Fruit fly (Drosophila melanogaster) whole organism, embryonic: ENCODE data around the gene CG9706.

ENCODE experiments used
- Adf1 ChIP-seq: fragments of 200-800 bp; sonication (Bioruptor generic); IDR thresholded peaks from 2 replicates; pipeline ENCODE4 v1.3.6; 2022; ENCODE audit warnings: missing biosample characterization, missing genetic modification characterization
- Asciz ChIP-seq: fragments of 200-800 bp; sonication (Bioruptor generic); optimal IDR thresholded peaks from 2 replicates; lab custom pipeline; 2017; ENCODE audit warnings: missing biosample characterization, mild to moderate bottlenecking, missing genetic modification characterization, missing genetic modification reagents
- Atf6 ChIP-seq: fragments of 200-800 bp; sonication (Bioruptor generic); IDR thresholded peaks from 2 replicates; pipeline ENCODE4 v1.3.6; 2022; ENCODE audit warnings: missing biosample characterization, missing genetic modification characterization
- B-H1 ChIP-seq: fragments of 200-800 bp; sonication (Bioruptor generic); IDR thresholded peaks from 3 replicates; pipeline ENCODE4 v1.3.6; 2022; ENCODE audit warnings: missing biosample characterization, missing genetic modification characterization
- Bdp1 ChIP-seq: fragments of 200-800 bp; sonication (Bioruptor generic); optimal IDR thresholded peaks from 3 replicates; lab custom pipeline; 2016; ENCODE audit warnings: missing biosample characterization, missing genetic modification characterization
- Bteb2 ChIP-seq: fragments of 200-800 bp; sonication (Bioruptor generic); optimal IDR thresholded peaks from 2 replicates; lab custom pipeline; 2016; ENCODE audit warnings: missing biosample characterization, missing genetic modification characterization
- CG10979 ChIP-seq: fragments of 200-800 bp; sonication (Bioruptor generic); optimal IDR thresholded peaks from 2 replicates; lab custom pipeline; 2018; ENCODE audit warnings: missing biosample characterization, mild to moderate bottlenecking, missing genetic modification characterization, moderate library complexity
- CG11504 ChIP-seq: fragments of 200-800 bp; sonication (Bioruptor generic); optimal IDR thresholded peaks from 3 replicates; lab custom pipeline; 2019; ENCODE audit warnings: missing biosample characterization, mild to moderate bottlenecking, missing genetic modification characterization, moderate library complexity
- CG11696 ChIP-seq: fragments of 200-800 bp; sonication (Bioruptor generic); IDR thresholded peaks from 2 replicates; pipeline ENCODE4 v1.3.6; 2022; ENCODE audit warnings: missing biosample characterization, missing genetic modification characterization
- CG12769 ChIP-seq: fragments of 200-800 bp; sonication (Bioruptor generic); optimal IDR thresholded peaks from 2 replicates; lab custom pipeline; 2019; ENCODE audit warnings: missing biosample characterization, mild to moderate bottlenecking, missing genetic modification characterization, moderate library complexity
- CG13894 ChIP-seq: fragments of 200-800 bp; sonication (Bioruptor generic); optimal IDR thresholded peaks from 3 replicates; lab custom pipeline; 2018; ENCODE audit warnings: missing biosample characterization, mild to moderate bottlenecking, missing genetic modification characterization, moderate library complexity
- CG14710 ChIP-seq: fragments of 200-800 bp; sonication (Bioruptor generic); optimal IDR thresholded peaks from 3 replicates; lab custom pipeline; 2019; ENCODE audit warnings: missing biosample characterization, mild to moderate bottlenecking, missing genetic modification characterization, moderate library complexity
- CG16815 ChIP-seq: fragments of 200-800 bp; sonication (Bioruptor generic); optimal IDR thresholded peaks from 3 replicates; lab custom pipeline; 2017; ENCODE audit warnings: missing biosample characterization, mild to moderate bottlenecking, missing genetic modification characterization
- CG17361 ChIP-seq: fragments of 200-800 bp; sonication (Bioruptor generic); IDR thresholded peaks from 3 replicates; pipeline ENCODE4 v1.3.6; 2022; ENCODE audit warnings: missing biosample characterization, missing genetic modification characterization
- CG17829 ChIP-seq: fragments of 200-800 bp; optimal IDR thresholded peaks from 2 replicates; lab custom pipeline; 2019; ENCODE audit warnings: missing biosample characterization, mild to moderate bottlenecking, missing genetic modification characterization, moderate library complexity
- CG1792 ChIP-seq: fragments of 200-800 bp; sonication (Bioruptor generic); optimal IDR thresholded peaks from 2 replicates; lab custom pipeline; 2016; ENCODE audit warnings: missing biosample characterization, missing genetic modification characterization
- CG18262 ChIP-seq: fragments of 200-800 bp; optimal IDR thresholded peaks from 3 replicates; lab custom pipeline; 2019; ENCODE audit warnings: missing biosample characterization, mild to moderate bottlenecking, missing genetic modification characterization, moderate library complexity
- CG30020 ChIP-seq: fragments of 200-800 bp; optimal IDR thresholded peaks from 2 replicates; lab custom pipeline; 2019; ENCODE audit warnings: missing biosample characterization, mild to moderate bottlenecking, missing genetic modification characterization, moderate library complexity
- CG31441 ChIP-seq: fragments of 200-800 bp; sonication (Bioruptor generic); IDR thresholded peaks from 2 replicates; pipeline ENCODE4 v1.3.6; 2022; ENCODE audit warnings: missing biosample characterization, missing genetic modification characterization
- CG32767 ChIP-seq: fragments of 200-800 bp; sonication (Bioruptor generic); IDR thresholded peaks from 2 replicates; pipeline ENCODE4 v1.3.6; 2022; ENCODE audit warnings: missing biosample characterization, missing genetic modification characterization
- CG3995 ChIP-seq: fragments of 200-800 bp; sonication (Bioruptor generic); optimal IDR thresholded peaks from 3 replicates; lab custom pipeline; 2016; ENCODE audit warnings: missing biosample characterization, missing genetic modification characterization
- CG4360 ChIP-seq: fragments of 200-800 bp; sonication (Bioruptor generic); IDR thresholded peaks from 2 replicates; pipeline ENCODE4 v1.3.6; 2022; ENCODE audit warnings: missing biosample characterization, missing genetic modification characterization
- CG6654 ChIP-seq: fragments of 200-800 bp; sonication (Bioruptor generic); optimal IDR thresholded peaks from 2 replicates; lab custom pipeline; 2017; ENCODE audit warnings: missing biosample characterization, mild to moderate bottlenecking, missing genetic modification characterization
- CG8478 ChIP-seq: fragments of >200 bp; optimal IDR thresholded peaks from 2 replicates; lab custom pipeline; 2018
- CG8944 ChIP-seq: fragments of 200-800 bp; sonication (Bioruptor generic); optimal IDR thresholded peaks from 3 replicates; lab custom pipeline; 2016; ENCODE audit warnings: missing biosample characterization, missing genetic modification characterization
- CG9215 ChIP-seq: fragments of 200-800 bp; sonication (Bioruptor generic); IDR thresholded peaks from 2 replicates; pipeline ENCODE4 v1.3.6; 2022; ENCODE audit warnings: missing biosample characterization, missing genetic modification characterization
- CG9609 ChIP-seq: fragments of 200-800 bp; sonication (Bioruptor generic); optimal IDR thresholded peaks from 3 replicates; lab custom pipeline; 2016; ENCODE audit warnings: missing biosample characterization, missing genetic modification characterization
- CHES-1-like ChIP-seq: fragments of 200-800 bp; sonication (Bioruptor generic); optimal IDR thresholded peaks from 2 replicates; lab custom pipeline; 2016; ENCODE audit warnings: missing biosample characterization, missing genetic modification characterization
- Ets97D ChIP-seq: fragments of 200-800 bp; sonication (Bioruptor generic); optimal IDR thresholded peaks from 3 replicates; lab custom pipeline; 2016; ENCODE audit warnings: missing biosample characterization, missing genetic modification characterization
- Fer2 ChIP-seq: fragments of 200-800 bp; sonication (Bioruptor generic); optimal IDR thresholded peaks from 2 replicates; lab custom pipeline; 2018; ENCODE audit warnings: missing biosample characterization, mild to moderate bottlenecking, missing genetic modification characterization, moderate library complexity
- Gsc ChIP-seq: fragments of 200-800 bp; sonication (Bioruptor generic); IDR thresholded peaks from 2 replicates; pipeline ENCODE4 v1.3.6; 2022; ENCODE audit warnings: missing biosample characterization, missing genetic modification characterization
- NFAT ChIP-seq: fragments of 200-800 bp; sonication (Bioruptor generic); IDR thresholded peaks from 2 replicates; pipeline ENCODE4 v1.3.6; 2022; ENCODE audit warnings: missing biosample characterization, missing genetic modification characterization
- Opbp ChIP-seq: fragments of 200-800 bp; sonication (Bioruptor generic); IDR thresholded peaks from 3 replicates; pipeline ENCODE4 v1.3.6; 2022; ENCODE audit warnings: missing biosample characterization, missing genetic modification characterization; ENCODE audit not compliant: partially characterized antibody
- Sry-β ChIP-seq: fragments of 200-800 bp; sonication (Bioruptor generic); optimal IDR thresholded peaks from 2 replicates; lab custom pipeline; 2018; ENCODE audit warnings: missing biosample characterization, mild to moderate bottlenecking, missing genetic modification characterization, moderate library complexity
- btn ChIP-seq: fragments of 200-800 bp; sonication (Bioruptor generic); optimal IDR thresholded peaks from 2 replicates; lab custom pipeline; 2016; ENCODE audit warnings: missing biosample characterization, missing genetic modification characterization
- cad ChIP-seq: fragments of >200 bp; optimal IDR thresholded peaks from 2 replicates; lab custom pipeline; 2017; ENCODE audit warnings: missing biosample characterization, missing genetic modification characterization
- caup ChIP-seq: fragments of 200-800 bp; sonication (Bioruptor generic); optimal IDR thresholded peaks from 3 replicates; lab custom pipeline; 2017; ENCODE audit warnings: missing biosample characterization, mild to moderate bottlenecking, missing genetic modification characterization, moderate library complexity; ENCODE audit not compliant: severe bottlenecking
- ci ChIP-seq: fragments of 200-800 bp; sonication (Bioruptor generic); IDR thresholded peaks from 3 replicates; pipeline ENCODE4 v1.3.6; 2022; ENCODE audit warnings: missing biosample characterization, missing genetic modification characterization
- croc ChIP-seq: fragments of 200-800 bp; sonication (Bioruptor generic); conservative IDR thresholded peaks from 3 replicates; pipeline ENCODE4 v1.3.6; 2022; ENCODE audit warnings: missing biosample characterization, missing genetic modification characterization
- dimm ChIP-seq: fragments of 200-800 bp; sonication (Bioruptor generic); IDR thresholded peaks from 2 replicates; pipeline ENCODE4 v1.3.6; 2022; ENCODE audit warnings: missing biosample characterization, missing genetic modification characterization
- eve ChIP-seq, 2 experiments: fragments of >200 bp; optimal IDR thresholded peaks; 2 replicates each; lab custom pipeline; 2017; ENCODE audit warnings: missing biosample characterization in 2 of 2, missing genetic modification characterization in 2 of 2
- ewg ChIP-seq: fragments of 200-800 bp; sonication (Bioruptor generic); optimal IDR thresholded peaks from 3 replicates; lab custom pipeline; 2017; ENCODE audit warnings: mild to moderate bottlenecking, missing biosample characterization, missing genetic modification reagents, missing genetic modification characterization
- fd3F ChIP-seq: fragments of 200-800 bp; sonication (Bioruptor generic); optimal IDR thresholded peaks from 2 replicates; lab custom pipeline; 2018; ENCODE audit warnings: missing biosample characterization, mild to moderate bottlenecking, missing genetic modification characterization, moderate library complexity
- lmd ChIP-seq: fragments of 200-800 bp; sonication (Bioruptor generic); IDR thresholded peaks from 2 replicates; pipeline ENCODE4 v1.3.6; 2022; ENCODE audit warnings: missing biosample characterization, missing genetic modification characterization
- onecut ChIP-seq: fragments of 200-800 bp; sonication (Bioruptor generic); IDR thresholded peaks from 2 replicates; pipeline ENCODE4 v1.3.6; 2022; ENCODE audit warnings: missing biosample characterization, missing genetic modification characterization
- phol ChIP-seq: fragments of 200-800 bp; sonication (Bioruptor generic); optimal IDR thresholded peaks from 3 replicates; lab custom pipeline; 2018; ENCODE audit warnings: missing biosample characterization, mild to moderate bottlenecking, missing genetic modification characterization, moderate library complexity
- psq ChIP-seq: fragments of 200-800 bp; sonication (Bioruptor generic); optimal IDR thresholded peaks from 2 replicates; lab custom pipeline; 2017; ENCODE audit warnings: missing biosample characterization, missing genetic modification characterization
- sens ChIP-seq: fragments of 200-800 bp; sonication (Bioruptor generic); peaks from one replicate; lab custom pipeline; 2016; ENCODE audit warnings: missing biosample characterization, missing genetic modification characterization
- sens-2 ChIP-seq: fragments of 200-800 bp; sonication (Bioruptor generic); IDR thresholded peaks from 2 replicates; pipeline ENCODE4 v1.3.6; 2022; ENCODE audit warnings: missing biosample characterization, missing genetic modification characterization
- slou ChIP-seq: fragments of 200-800 bp; sonication (Bioruptor generic); optimal IDR thresholded peaks from 3 replicates; lab custom pipeline; 2016; ENCODE audit warnings: missing biosample characterization, missing genetic modification characterization
- so ChIP-seq: fragments of 200-800 bp; sonication (Bioruptor generic); IDR thresholded peaks from 3 replicates; pipeline ENCODE4 v1.3.6; 2022; ENCODE audit warnings: missing biosample characterization, missing genetic modification characterization
- unpg ChIP-seq: fragments of 200-800 bp; sonication (Bioruptor generic); optimal IDR thresholded peaks from 3 replicates; lab custom pipeline; 2018; ENCODE audit warnings: missing biosample characterization, mild to moderate bottlenecking, missing genetic modification characterization, moderate library complexity
- yki ChIP-seq: fragments of >200 bp; optimal IDR thresholded peaks from 3 replicates; lab custom pipeline; 2018
- zf30C ChIP-seq: fragments of 200-800 bp; sonication (Bioruptor generic); optimal IDR thresholded peaks from 3 replicates; lab custom pipeline; 2018; ENCODE audit warnings: missing biosample characterization, mild to moderate bottlenecking, missing genetic modification characterization

Gene CG9706

dm6 chr3L:16748343-16748742, 34.5 kb upstream of the CG9706 start (continued):
- no peak for TF ChIP-seq NFAT (GFP tag; lab: Robert Waterston, UW)
- no peak for TF ChIP-seq CG32767 (GFP tag; lab: Robert Waterston, UW)
- no peak for TF ChIP-seq dimm (GFP tag; lab: Robert Waterston, UW)
- TF ChIP-seq CG8478 (lab: Kevin White, UChicago), result no peak
- TF ChIP-seq CG3995, result no peak
- no peak for TF ChIP-seq Bdp1 (GFP tag; lab: Kevin White, UChicago)
- TF ChIP-seq CG11504 (tag; lab: Kevin White, UChicago), result peak; percentile 19
- TF ChIP-seq cad (GFP tag; lab: Kevin White, UChicago), result no peak
- TF ChIP-seq sens, result peak; percentile 2
- TF ChIP-seq Adf1 (GFP tag; lab: Robert Waterston, UW), result no peak
- TF ChIP-seq CG11696 (GFP tag; lab: Robert Waterston, UW), result peak; percentile 10; the same call in 1 of the 2 replicates
- TF ChIP-seq CG10979 (tag; lab: Kevin White, UChicago), result peak; percentile 18
- TF ChIP-seq psq (GFP tag; lab: Kevin White, UChicago), result no peak
- no peak for TF ChIP-seq Sry-β (GFP tag; lab: Kevin White, UChicago)
- no peak for TF ChIP-seq Gsc (GFP tag; lab: Robert Waterston, UW)
- 0 out of 2 replicates have a peak, but pooled peaks have one; percentile 25 for TF ChIP-seq CG31441 (GFP tag; lab: Robert Waterston, UW)
- TF ChIP-seq Bteb2 (GFP tag; lab: Kevin White, UChicago), result no peak
- no peak for TF ChIP-seq ewg
- no peak for TF ChIP-seq lmd (GFP tag; lab: Robert Waterston, UW)
- peak; percentile 2 for TF ChIP-seq phol (tag; lab: Kevin White, UChicago)
- TF ChIP-seq CG6654 (GFP tag; lab: Kevin White, UChicago), result no peak
- no peak for TF ChIP-seq sens-2 (GFP tag; lab: Robert Waterston, UW)
- TF ChIP-seq ci (GFP tag; lab: Robert Waterston, UW), result no peak
- TF ChIP-seq btn, result no peak
- no peak for TF ChIP-seq fd3F (GFP tag; lab: Kevin White, UChicago)
- TF ChIP-seq B-H1 (GFP tag; lab: Robert Waterston, UW), result no peak
- TF ChIP-seq CG14710 (tag; lab: Kevin White, UChicago), result no peak
- peak; percentile 12 for TF ChIP-seq CG18262 (tag; lab: Kevin White, UChicago)

- TF ChIP-seq croc (GFP tag; lab: Robert Waterston, UW) (no peak), onecut (no peak), CHES-1-like (GFP tag; lab: Kevin White, UChicago) (no peak), CG30020 (tag; lab: Kevin White, UChicago) (no peak), eve (GFP tag; optimal IDR thresholded peaks at IDR 0.05; lab: Kevin White, UChicago) (no peak), CG12769 (tag; lab: Kevin White, UChicago) (no peak), zf30C (GFP tag; lab: Kevin White, UChicago) (peak; percentile 20), Fer2 (tag; lab: Kevin White, UChicago) (no peak), yki (lab: Kevin White, UChicago) (no peak), CG13894 (tag; lab: Kevin White, UChicago) (no peak), CG9609 (no peak), CG9215 (GFP tag; lab: Robert Waterston, UW) (no peak), Atf6 (GFP tag; lab: Robert Waterston, UW) (no peak), slou (GFP tag; lab: Kevin White, UChicago) (no peak), Opbp (GFP tag; lab: Robert Waterston, UW) (no peak), Ets97D (GFP tag; lab: Kevin White, UChicago) (no peak), CG17829 (peak; percentile 66), CG17361 (GFP tag; lab: Robert Waterston, UW) (peak; percentile 72), unpg (GFP tag; lab: Kevin White, UChicago) (peak; percentile 18), CG4360 (no peak), caup (GFP tag; lab: Kevin White, UChicago) (no peak), CG8944 (GFP tag; lab: Kevin White, UChicago) (no peak), CG1792 (GFP tag; lab: Kevin White, UChicago) (no peak), CG16815 (GFP tag; lab: Kevin White, UChicago) (no peak), so (no peak), Asciz (GFP tag; lab: Kevin White, UChicago) (no peak)
These were observed 33.1 kb upstream of the CG9706 start for dm6 chr3L:16749726-16750125.
